Fruit fly (Drosophila melanogaster) whole organism, wandering third instar larva: ENCODE results near the gene yellow-h.

Experiments used
- Abd-B ChIP-seq: fragments of >200 bp; optimal IDR thresholded peaks from 2 replicates; lab custom pipeline; 2017; ENCODE audit warnings: missing biosample characterization, missing genetic modification characterization
- CG32264 ChIP-seq: fragments of 200-800 bp; sonication (Bioruptor generic); optimal IDR thresholded peaks from 2 replicates; lab custom pipeline; 2016; ENCODE audit warnings: missing biosample characterization, missing genetic modification characterization
- Dfd ChIP-seq: fragments of >200 bp; optimal IDR thresholded peaks from 2 replicates; lab custom pipeline; 2017; ENCODE audit warnings: missing biosample characterization, missing genetic modification characterization
- Dif ChIP-seq: fragments of 200-275, 200-300 bp; sonication (Bioruptor generic); optimal IDR thresholded peaks from 2 replicates; lab custom pipeline; 2018; ENCODE audit warnings: missing biosample characterization, missing genetic modification characterization; ENCODE audit not compliant: partially characterized antibody
- GATAd ChIP-seq: sonication (Bioruptor generic); optimal IDR thresholded peaks from 2 replicates; lab custom pipeline; 2016; ENCODE audit warnings: missing biosample characterization, missing genetic modification characterization
- HLH106 ChIP-seq: fragments of 200-800 bp; optimal IDR thresholded peaks from 3 replicates; lab custom pipeline; 2019; ENCODE audit warnings: missing biosample characterization, mild to moderate bottlenecking, missing genetic modification characterization, moderate library complexity
- Hnf4 ChIP-seq: fragments of 200-800 bp; sonication (Bioruptor generic); optimal IDR thresholded peaks from 2 replicates; lab custom pipeline; 2016; ENCODE audit warnings: missing biosample characterization, mild to moderate bottlenecking, missing genetic modification characterization
- Hr78 ChIP-seq: fragments of >200 bp; optimal IDR thresholded peaks from 2 replicates; lab custom pipeline; 2017; ENCODE audit warnings: missing biosample characterization, missing genetic modification characterization
- Hr83 ChIP-seq: fragments of 200-300 bp; sonication (Bioruptor generic); optimal IDR thresholded peaks from 2 replicates; lab custom pipeline; 2016; ENCODE audit warnings: missing biosample characterization, mild to moderate bottlenecking, missing genetic modification characterization, moderate library complexity; ENCODE audit not compliant: poor library complexity, severe bottlenecking
- Jra ChIP-seq: sonication (Bioruptor generic); optimal IDR thresholded peaks from 2 replicates; lab custom pipeline; 2016; ENCODE audit warnings: missing biosample characterization, missing genetic modification characterization
- Mio ChIP-seq: sonication (Bioruptor generic); optimal IDR thresholded peaks from 2 replicates; lab custom pipeline; 2016; ENCODE audit warnings: missing biosample characterization, missing genetic modification characterization
- Myc ChIP-seq: fragments of >200 bp; optimal IDR thresholded peaks from 2 replicates; lab custom pipeline; 2017
- N ChIP-seq: fragments of >200 bp; optimal IDR thresholded peaks from 2 replicates; lab custom pipeline; 2018; ENCODE audit warnings: missing biosample characterization, missing external identifiers, missing genetic modification characterization
- Rel ChIP-seq, 2 experiments: fragments of 200-800 bp; sonication (Bioruptor generic) in 1 of 2; optimal IDR thresholded peaks; 2 replicates in 1 of 2; 3 replicates in 1 of 2; lab custom pipeline; 2016 to 2019; ENCODE audit warnings: mild to moderate bottlenecking in 2 of 2, missing biosample characterization in 2 of 2, missing genetic modification characterization in 2 of 2, moderate library complexity in 1 of 2
- Sp1 ChIP-seq: fragments of 200-800 bp; sonication (Bioruptor generic); optimal IDR thresholded peaks from 3 replicates; lab custom pipeline; 2019; ENCODE audit warnings: missing biosample characterization, mild to moderate bottlenecking, missing genetic modification characterization, moderate library complexity
- Vsx2 ChIP-seq: fragments of 200-300, 225-300 bp; sonication (Bioruptor generic); optimal IDR thresholded peaks from 2 replicates; lab custom pipeline; 2018; ENCODE audit warnings: missing biosample characterization, missing genetic modification characterization; ENCODE audit not compliant: partially characterized antibody
- br ChIP-seq: fragments of 200-800 bp; sonication (Bioruptor generic); optimal IDR thresholded peaks from 2 replicates; lab custom pipeline; 2016; ENCODE audit warnings: missing biosample characterization, missing genetic modification characterization
- brk ChIP-seq: fragments of 200-800 bp; sonication (Bioruptor generic); optimal IDR thresholded peaks from 2 replicates; lab custom pipeline; 2016; ENCODE audit warnings: missing biosample characterization, mild to moderate bottlenecking, missing genetic modification characterization
- dl ChIP-seq, 2 experiments: fragments of 175-275, 200-275 bp in 1 of 2; fragments of 200-275 bp in 1 of 2; sonication (Bioruptor generic); optimal IDR thresholded peaks; lab custom pipeline; 2018; ENCODE audit warnings: mild to moderate bottlenecking in 2 of 2, missing biosample characterization in 2 of 2, missing genetic modification characterization in 2 of 2, moderate library complexity in 2 of 2; ENCODE audit not compliant: partially characterized antibody in 2 of 2, insufficient read depth in 1 of 2
- dmrt93B ChIP-seq: fragments of 200-800 bp; sonication (Bioruptor generic); optimal IDR thresholded peaks from 2 replicates; lab custom pipeline; 2018; ENCODE audit warnings: missing biosample characterization, mild to moderate bottlenecking, missing genetic modification characterization
- dsf ChIP-seq: sonication (Bioruptor generic); optimal IDR thresholded peaks from 2 replicates; lab custom pipeline; 2016; ENCODE audit warnings: missing biosample characterization, missing genetic modification characterization, borderline replicate concordance
- ey ChIP-seq: fragments of 200-800 bp; sonication (Bioruptor generic); optimal IDR thresholded peaks from 2 replicates; lab custom pipeline; 2016; ENCODE audit warnings: missing biosample characterization, missing genetic modification characterization
- foxo ChIP-seq, 2 experiments: fragments of 200-800 bp; sonication (Bioruptor generic); optimal IDR thresholded peaks; 2 replicates in 1 of 2; 3 replicates in 1 of 2; lab custom pipeline; 2016 to 2017; ENCODE audit warnings: missing biosample characterization in 2 of 2, missing genetic modification characterization in 2 of 2
- fru ChIP-seq: fragments of 200-800 bp; sonication (Bioruptor generic); optimal IDR thresholded peaks from 3 replicates; lab custom pipeline; 2016; ENCODE audit warnings: missing biosample characterization, mild to moderate bottlenecking, missing genetic modification characterization
- jim ChIP-seq: fragments of 175-275, 200-325 bp; sonication (Bioruptor generic); optimal IDR thresholded peaks from 2 replicates; lab custom pipeline; 2016; ENCODE audit warnings: missing biosample characterization, mild to moderate bottlenecking, missing genetic modification characterization
- lola ChIP-seq: fragments of >200 bp; optimal IDR thresholded peaks from 2 replicates; lab custom pipeline; 2017; ENCODE audit warnings: missing biosample characterization, missing genetic modification characterization
- pan ChIP-seq: fragments of >200 bp; optimal IDR thresholded peaks from 2 replicates; lab custom pipeline; 2017
- psq ChIP-seq: fragments of 200-800 bp; sonication (Bioruptor generic); optimal IDR thresholded peaks from 3 replicates; lab custom pipeline; 2017; ENCODE audit warnings: missing biosample characterization, mild to moderate bottlenecking, missing genetic modification characterization, moderate library complexity
- rgr ChIP-seq: fragments of 200-800 bp; sonication (Bioruptor generic); optimal IDR thresholded peaks from 3 replicates; lab custom pipeline; 2016; ENCODE audit warnings: missing biosample characterization, mild to moderate bottlenecking, missing genetic modification characterization
- sv ChIP-seq: fragments of 200-800 bp; sonication (Bioruptor generic); optimal IDR thresholded peaks from 3 replicates; lab custom pipeline; 2016; ENCODE audit warnings: missing biosample characterization, missing genetic modification characterization
- usp ChIP-seq: fragments of >200 bp; optimal IDR thresholded peaks from 2 replicates; lab custom pipeline; 2017; ENCODE audit warnings: missing biosample characterization, missing genetic modification characterization
- woc ChIP-seq: sonication (Bioruptor generic); optimal IDR thresholded peaks from 2 replicates; lab custom pipeline; 2016; ENCODE audit warnings: missing biosample characterization, mild to moderate bottlenecking, missing genetic modification characterization

yellow-h gene

dm6 chr4:210011-210649 lies 17.6 kb upstream of the yellow-h start, which contains the start of gene Crk:
Gene Crk (plus strand): TSS chr4:210224.
- TF ChIP-seq pan (lab: Kevin White, UChicago) (no peak), brk (GFP tag; lab: Kevin White, UChicago) (peak; percentile 35), N (peak; percentile 99), Vsx2 (GFP tag; lab: Kevin White, UChicago) (no peak), Dfd (no peak), usp (GFP tag; lab: Kevin White, UChicago) (no peak), GATAd (GFP tag; lab: Kevin White, UChicago) (no peak), Hr83 (GFP tag; lab: Kevin White, UChicago) (peak; percentile 28), Hnf4 (peak; percentile 4), lola (GFP tag; lab: Kevin White, UChicago) (peak; percentile 90), Hr78 (GFP tag; lab: Kevin White, UChicago) (peak; percentile 91), woc (peak; percentile 86), psq (GFP tag; lab: Kevin White, UChicago) (no peak), Myc (lab: Kevin White, UChicago) (peak; percentile 19), foxo (GFP tag; optimal IDR thresholded peaks at IDR 0.05; lab: Kevin White, UChicago) (no peak), CG32264 (no peak)
- TF ChIP-seq, all 38 proteins: peak for 8

DNA sequence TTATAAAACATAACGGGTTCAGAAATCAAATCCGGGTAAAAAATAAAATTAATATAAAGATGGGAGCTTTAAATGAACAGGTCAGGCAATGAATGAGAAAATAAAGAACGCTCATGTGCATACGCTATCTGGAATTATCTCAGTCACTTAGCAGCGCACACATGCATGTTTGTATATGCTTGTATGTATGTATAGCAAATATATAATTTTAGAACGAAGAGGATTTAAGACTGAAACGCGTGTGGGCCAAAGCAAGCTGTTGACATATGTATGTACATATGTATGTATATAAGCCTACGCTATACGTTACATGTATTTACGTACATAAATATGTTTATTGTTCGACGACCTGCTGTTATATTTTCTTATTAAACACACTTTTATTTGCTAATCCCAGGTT lies 1.9 kb upstream of the yellow-h start:
- TF ChIP-seq Hnf4 (peak; percentile 16), Mio (no peak)

DNA sequence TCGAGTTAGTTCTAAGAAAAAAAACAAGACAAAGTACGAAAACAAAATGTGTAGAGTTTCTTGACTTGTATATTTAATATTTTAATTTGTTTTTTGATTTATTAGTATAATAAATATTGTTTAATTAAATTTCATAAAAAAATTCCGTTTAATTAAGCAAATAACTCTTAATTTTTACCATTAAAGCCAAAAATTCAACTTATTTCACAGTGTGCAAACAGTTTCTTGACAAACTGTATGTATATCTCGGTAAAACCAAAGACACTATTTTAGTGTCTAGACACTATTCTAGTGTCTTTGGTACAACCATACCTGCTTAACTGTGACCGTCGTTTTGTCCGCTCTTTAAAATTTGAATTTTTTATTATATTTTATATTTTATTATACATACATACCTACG lies 971 bp upstream of the yellow-h start:
- TF ChIP-seq rgr (GFP tag; lab: Kevin White, UChicago) (no peak), Hr78 (GFP tag; lab: Kevin White, UChicago) (no peak), ey (GFP tag; lab: Kevin White, UChicago) (no peak), Abd-B (GFP tag; lab: Kevin White, UChicago) (no peak), Jra (GFP tag; lab: Kevin White, UChicago) (no peak), Dfd (no peak), Rel (GFP tag; optimal IDR thresholded peaks at IDR 0.05; lab: Kevin White, UChicago) (no peak), Rel (tag; optimal IDR thresholded peaks at IDR 0.05; lab: Kevin White, UChicago) (no peak), CG32264 (no peak), fru (GFP tag; lab: Kevin White, UChicago) (no peak), dl (GFP tag; optimal IDR thresholded peaks at IDR 0.05; lab: Kevin White, UChicago; ENCODE audit: insufficient read depth in 1 of 2, partially characterized antibody in 2 of 2) (no peak), HLH106 (tag; lab: Kevin White, UChicago) (no peak), sv (GFP tag; lab: Kevin White, UChicago) (no peak), lola (GFP tag; lab: Kevin White, UChicago) (no peak), Sp1 (GFP tag; lab: Kevin White, UChicago) (no peak), pan (lab: Kevin White, UChicago) (no peak), Myc (lab: Kevin White, UChicago) (no peak), dsf (GFP tag; lab: Kevin White, UChicago) (no peak), jim (GFP tag; lab: Kevin White, UChicago) (no peak), dmrt93B (GFP tag; lab: Kevin White, UChicago) (no peak), brk (GFP tag; lab: Kevin White, UChicago) (no peak)

dm6 chr4:230430-230829 lies 2.7 kb downstream of the yellow-h start, which contains the start of gene CG1674:
Gene CG1674 (plus strand): TSS chr4:230730.
- no peak for TF ChIP-seq Dfd
- no peak for TF ChIP-seq ey (GFP tag; lab: Kevin White, UChicago)
- no peak for TF ChIP-seq dmrt93B (GFP tag; lab: Kevin White, UChicago)
- no peak for TF ChIP-seq CG32264
- TF ChIP-seq Dif (GFP tag; lab: Kevin White, UChicago) = no peak
- TF ChIP-seq usp (GFP tag; lab: Kevin White, UChicago) = no peak
- TF ChIP-seq br = no peak
- no peak for TF ChIP-seq Hr83 (GFP tag; lab: Kevin White, UChicago)
- TF ChIP-seq, all 38 proteins: peak for 0
